Fruit fly (Drosophila melanogaster) whole organism, pupa: ENCODE data around the gene CG5592.

Experiments
- CG10348 ChIP-seq: fragments of 200-800 bp; sonication (Bioruptor generic); IDR thresholded peaks from 2 replicates; pipeline ENCODE4 v1.3.6; 2022; ENCODE audit warnings: missing biosample characterization, missing genetic modification characterization
- CG12605 ChIP-seq: fragments of 200-800 bp; sonication (Bioruptor generic); IDR thresholded peaks from 2 replicates; pipeline ENCODE4 v1.3.6; 2022; ENCODE audit warnings: missing biosample characterization, missing genetic modification characterization
- CG13204 ChIP-seq: fragments of 200-800 bp; sonication (Bioruptor generic); optimal IDR thresholded peaks from 2 replicates; lab custom pipeline; 2018; ENCODE audit warnings: missing biosample characterization, mild to moderate bottlenecking, missing genetic modification characterization, moderate library complexity
- CG14655 ChIP-seq: fragments of 200-800 bp; sonication (Bioruptor generic); optimal IDR thresholded peaks from 3 replicates; lab custom pipeline; 2017; ENCODE audit warnings: mild to moderate bottlenecking, missing biosample characterization, missing genetic modification reagents, missing genetic modification characterization
- CG15710 ChIP-seq: fragments of 200-800 bp; sonication (Bioruptor generic); optimal IDR thresholded peaks from 2 replicates; lab custom pipeline; 2018; ENCODE audit warnings: missing biosample characterization, mild to moderate bottlenecking, missing genetic modification characterization, moderate library complexity
- CG17806 ChIP-seq: fragments of 200-800 bp; sonication (Bioruptor generic); optimal IDR thresholded peaks from 2 replicates; lab custom pipeline; 2018; ENCODE audit warnings: missing biosample characterization, mild to moderate bottlenecking, missing genetic modification characterization, moderate library complexity
- CG32121 ChIP-seq: fragments of 200-800 bp; sonication (Bioruptor generic); IDR thresholded peaks from 2 replicates; pipeline ENCODE4 v1.3.6; 2022; ENCODE audit warnings: missing biosample characterization, missing genetic modification characterization
- CG34367 ChIP-seq: fragments of 200-800 bp; sonication (Bioruptor generic); optimal IDR thresholded peaks from 2 replicates; lab custom pipeline; 2018; ENCODE audit warnings: missing biosample characterization, mild to moderate bottlenecking, missing genetic modification characterization
- CG4496 ChIP-seq: fragments of 200-800 bp; sonication (Bioruptor generic); IDR thresholded peaks from 3 replicates; pipeline ENCODE4 v1.3.6; 2022; ENCODE audit warnings: missing biosample characterization, missing genetic modification characterization
- CG8159 ChIP-seq: fragments of 200-800 bp; sonication (Bioruptor generic); optimal IDR thresholded peaks from 3 replicates; lab custom pipeline; 2018; ENCODE audit warnings: missing biosample characterization, mild to moderate bottlenecking, missing genetic modification characterization, moderate library complexity
- CG8301 ChIP-seq: fragments of 200-800 bp; sonication (Bioruptor generic); optimal IDR thresholded peaks from 2 replicates; lab custom pipeline; 2018; ENCODE audit warnings: missing biosample characterization, mild to moderate bottlenecking, missing genetic modification characterization
- CG9948 ChIP-seq: fragments of 200-800 bp; sonication (Bioruptor generic); optimal IDR thresholded peaks from 2 replicates; lab custom pipeline; 2018; ENCODE audit warnings: missing biosample characterization, mild to moderate bottlenecking, missing genetic modification characterization, moderate library complexity
- D1 ChIP-seq: fragments of 200-800 bp; sonication (Bioruptor generic); optimal IDR thresholded peaks from 2 replicates; lab custom pipeline; 2018; ENCODE audit warnings: missing biosample characterization, mild to moderate bottlenecking, missing genetic modification characterization, moderate library complexity
- EcR ChIP-seq: fragments of 200-800 bp; sonication (Bioruptor generic); optimal IDR thresholded peaks from 3 replicates; lab custom pipeline; 2019; ENCODE audit warnings: missing biosample characterization, missing genetic modification characterization, mild to moderate bottlenecking, moderate library complexity, missing genetic modification reagents
- Ets98B ChIP-seq: fragments of 200-800 bp; sonication (Bioruptor generic); IDR thresholded peaks from 2 replicates; pipeline ENCODE4 v1.3.6; 2022; ENCODE audit warnings: missing biosample characterization, missing genetic modification characterization
- Pif1A ChIP-seq: fragments of 200-800 bp; sonication (Bioruptor generic); optimal IDR thresholded peaks from 3 replicates; lab custom pipeline; 2016; ENCODE audit warnings: missing biosample characterization, missing genetic modification characterization
- Pif1B ChIP-seq: fragments of 200-800 bp; sonication (Bioruptor generic); optimal IDR thresholded peaks from 3 replicates; lab custom pipeline; 2016; ENCODE audit warnings: missing biosample characterization, missing genetic modification characterization
- Snoo ChIP-seq: fragments of 200-800 bp; sonication (Bioruptor generic); optimal IDR thresholded peaks from 3 replicates; lab custom pipeline; 2017; ENCODE audit warnings: missing biosample characterization, mild to moderate bottlenecking, missing genetic modification characterization, inconsistent platforms
- fd96Ca ChIP-seq: fragments of 200-800 bp; sonication (Bioruptor generic); IDR thresholded peaks from 3 replicates; pipeline ENCODE4 v1.3.6; 2022; ENCODE audit warnings: missing biosample characterization, missing genetic modification characterization
- gl ChIP-seq: fragments of 200-800 bp; sonication (Bioruptor generic); optimal IDR thresholded peaks from 2 replicates; lab custom pipeline; 2018; ENCODE audit warnings: missing biosample characterization, mild to moderate bottlenecking, missing genetic modification characterization
- rn ChIP-seq: fragments of 200-800 bp; sonication (Bioruptor generic); IDR thresholded peaks from 2 replicates; pipeline ENCODE4 v1.3.6; 2022; ENCODE audit warnings: missing biosample characterization, missing genetic modification characterization

CG5592 gene

DNA sequence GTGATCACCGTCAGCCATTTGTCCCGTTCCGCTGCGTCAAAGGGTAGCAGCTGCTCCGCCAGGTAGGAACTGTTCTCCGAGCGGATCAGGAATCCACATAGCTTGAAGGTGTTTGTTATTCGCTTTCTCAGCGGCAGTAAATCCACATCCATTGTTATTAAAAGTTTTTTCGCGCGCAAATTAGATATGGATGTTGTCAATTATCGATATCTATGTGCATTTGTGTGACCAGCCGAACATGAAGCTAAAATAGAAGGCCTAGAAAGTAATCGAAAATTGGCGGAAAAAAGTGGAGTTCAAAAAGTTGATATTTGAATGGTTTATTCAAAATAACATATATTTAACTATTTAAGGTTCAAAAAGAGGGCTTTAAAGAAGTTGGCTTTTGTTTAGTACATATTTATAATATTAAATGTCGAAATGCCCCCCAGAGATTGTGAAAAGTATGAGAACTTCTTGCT, at the start of gene CG5592, which contains the start of gene PolE2:
TSS of gene CG5592 (plus strand) at position 411 of the 461 bp plus-strand sequence.
TSS of gene PolE2 (minus strand) at position 208 of the 461 bp plus-strand sequence.
- TF ChIP-seq gl (tag; lab: Kevin White, UChicago): no peak
- no peak for TF ChIP-seq CG14655 (GFP tag; lab: Kevin White, UChicago)
- no peak for TF ChIP-seq CG34367
- TF ChIP-seq CG12605 (GFP tag; lab: Robert Waterston, UW): no peak
- no peak for TF ChIP-seq Ets98B (GFP tag; lab: Robert Waterston, UW)
- TF ChIP-seq CG8301 (tag; lab: Kevin White, UChicago): no peak

DNA sequence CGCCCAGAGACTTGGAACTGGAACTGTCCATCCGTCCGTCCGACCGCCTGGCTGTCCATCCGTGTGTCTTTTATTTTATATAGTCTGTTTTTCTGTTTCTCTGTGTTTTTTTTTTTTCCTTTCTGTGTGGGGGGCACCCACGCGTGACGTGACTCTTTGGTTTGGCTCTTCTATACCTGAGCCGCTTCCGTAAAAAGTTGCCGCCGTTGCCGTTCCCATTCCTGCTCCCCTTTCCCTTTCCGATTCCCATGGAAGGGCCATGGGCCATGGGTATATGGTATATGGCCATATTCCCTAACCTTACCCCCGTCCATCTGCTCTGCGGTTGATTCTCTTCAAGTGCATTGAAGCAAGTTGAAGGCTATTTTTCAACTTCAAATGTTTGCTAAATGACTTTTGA, 48.5 kb upstream of the CG5592 start:
- TF ChIP-seq CG13204 (GFP tag; lab: Kevin White, UChicago) (peak; percentile 31), Snoo (tag; lab: Kevin White, UChicago) (no peak), CG14655 (GFP tag; lab: Kevin White, UChicago) (no peak), CG8301 (tag; lab: Kevin White, UChicago) (no peak), CG32121 (GFP tag; lab: Robert Waterston, UW) (no peak), CG10348 (no peak)

DNA sequence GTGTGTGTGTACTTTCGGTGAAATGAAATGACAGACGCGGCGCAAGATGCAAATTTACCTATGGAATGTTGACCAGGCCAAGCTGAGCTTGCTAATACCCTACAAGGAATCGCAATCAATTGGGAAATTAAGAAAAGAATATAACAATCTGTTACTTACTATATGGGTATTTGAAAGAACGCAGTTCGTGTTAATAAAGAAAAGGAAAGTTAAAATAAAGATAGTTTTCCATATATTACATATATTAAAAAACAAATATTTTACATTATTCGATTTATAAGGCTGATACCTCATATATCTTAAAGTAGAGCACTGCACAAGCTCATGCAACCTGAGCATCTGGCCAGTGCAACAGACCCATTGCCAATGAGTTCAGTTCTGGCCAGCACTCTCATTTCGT, 45.8 kb upstream of the CG5592 start:
- TF ChIP-seq CG9948 (tag; lab: Kevin White, UChicago): peak; percentile 51
- peak; percentile 10 for TF ChIP-seq CG14655 (GFP tag; lab: Kevin White, UChicago)
- TF ChIP-seq CG4496 (GFP tag; lab: Robert Waterston, UW): no peak
- peak; percentile 43 for TF ChIP-seq CG17806 (tag; lab: Kevin White, UChicago)
- TF ChIP-seq CG10348: no peak
- TF ChIP-seq CG15710 (tag; lab: Kevin White, UChicago): peak; percentile 69
- TF ChIP-seq CG12605 (GFP tag; lab: Robert Waterston, UW): no peak
- no peak for TF ChIP-seq fd96Ca (GFP tag; lab: Robert Waterston, UW)
- no peak for TF ChIP-seq EcR (GFP tag; lab: Kevin White, UChicago)
- TF ChIP-seq rn: no peak
- TF ChIP-seq Ets98B (GFP tag; lab: Robert Waterston, UW): no peak
- peak; percentile 70 for TF ChIP-seq CG8159 (tag; lab: Kevin White, UChicago)
- no peak for TF ChIP-seq D1 (tag; lab: Kevin White, UChicago)
- TF ChIP-seq Pif1B: no peak
- no peak for TF ChIP-seq gl (tag; lab: Kevin White, UChicago)
- peak; percentile 23 for TF ChIP-seq CG34367
- peak; percentile 48 for TF ChIP-seq Snoo (tag; lab: Kevin White, UChicago)
- peak; percentile 6 for TF ChIP-seq Pif1A
- no peak for TF ChIP-seq CG8301 (tag; lab: Kevin White, UChicago)
- TF ChIP-seq CG32121 (GFP tag; lab: Robert Waterston, UW): no peak
- TF ChIP-seq CG13204 (GFP tag; lab: Kevin White, UChicago): no peak

DNA sequence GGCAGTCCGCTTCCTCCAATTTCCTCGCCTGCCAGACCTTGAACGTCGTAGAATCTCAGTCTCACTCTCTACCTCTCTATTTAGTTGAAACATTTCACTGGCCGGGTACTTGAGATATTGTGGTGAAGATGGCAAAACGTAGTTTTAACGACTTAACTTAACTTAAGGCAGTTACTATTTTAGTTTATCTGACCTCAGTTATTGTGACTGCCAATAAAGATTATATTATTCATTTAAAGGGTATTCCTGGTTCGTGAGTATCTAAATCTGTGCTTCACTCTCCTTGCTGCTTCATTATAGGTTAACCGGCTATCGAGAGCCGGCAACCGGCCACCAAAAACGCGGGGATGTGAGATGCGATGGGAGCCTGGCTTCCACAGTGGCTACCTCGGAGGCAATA, 42.3 kb upstream of the CG5592 start:
- TF ChIP-seq CG8301 (tag; lab: Kevin White, UChicago) (peak; percentile 46), CG9948 (tag; lab: Kevin White, UChicago) (no peak), CG14655 (GFP tag; lab: Kevin White, UChicago) (peak; percentile 63)

DNA sequence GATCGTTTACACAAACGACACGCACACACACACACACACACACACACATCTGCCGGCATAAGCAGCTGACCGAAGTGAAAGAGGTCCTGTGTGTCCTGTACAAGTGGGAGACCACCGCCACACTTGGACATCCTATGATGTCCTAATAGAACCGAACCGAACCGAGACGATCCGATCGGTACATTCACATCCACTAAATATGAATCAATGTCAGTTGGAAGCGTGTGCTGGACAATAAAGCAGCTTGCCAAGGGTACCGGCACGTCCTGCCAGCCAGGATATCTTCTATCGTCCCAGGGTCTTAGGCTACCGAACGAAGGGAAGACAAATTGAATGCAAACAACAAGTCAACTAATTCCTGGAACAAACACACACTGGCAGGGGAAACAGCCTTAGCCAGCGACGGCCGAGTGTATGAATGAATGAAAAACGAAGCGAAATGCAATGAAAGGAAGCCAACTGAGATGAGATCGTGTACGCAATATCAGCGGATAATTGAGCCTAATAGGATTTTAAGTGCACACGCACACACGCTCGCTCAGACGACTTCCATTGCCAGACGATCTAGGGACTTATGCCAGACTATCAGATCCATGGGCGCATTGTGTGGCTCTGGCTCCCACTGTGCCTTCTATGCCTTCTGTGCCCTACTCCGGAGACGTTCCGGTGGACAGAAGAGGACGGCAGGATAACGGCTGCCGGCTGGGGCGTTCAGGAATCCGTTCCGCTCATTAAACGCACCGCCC, 41.2 kb upstream of the CG5592 start:
- TF ChIP-seq rn: no peak
- no peak for TF ChIP-seq CG8301 (tag; lab: Kevin White, UChicago)
- TF ChIP-seq fd96Ca (GFP tag; lab: Robert Waterston, UW): no peak
- TF ChIP-seq Snoo (tag; lab: Kevin White, UChicago): no peak
- no peak for TF ChIP-seq CG10348
- no peak for TF ChIP-seq CG14655 (GFP tag; lab: Kevin White, UChicago)
- no peak for TF ChIP-seq CG13204 (GFP tag; lab: Kevin White, UChicago)
- no peak for TF ChIP-seq CG12605 (GFP tag; lab: Robert Waterston, UW)
- TF ChIP-seq CG4496 (GFP tag; lab: Robert Waterston, UW): no peak
- no peak for TF ChIP-seq CG15710 (tag; lab: Kevin White, UChicago)
- TF ChIP-seq CG34367: no peak
- TF ChIP-seq gl (tag; lab: Kevin White, UChicago): no peak

DNA sequence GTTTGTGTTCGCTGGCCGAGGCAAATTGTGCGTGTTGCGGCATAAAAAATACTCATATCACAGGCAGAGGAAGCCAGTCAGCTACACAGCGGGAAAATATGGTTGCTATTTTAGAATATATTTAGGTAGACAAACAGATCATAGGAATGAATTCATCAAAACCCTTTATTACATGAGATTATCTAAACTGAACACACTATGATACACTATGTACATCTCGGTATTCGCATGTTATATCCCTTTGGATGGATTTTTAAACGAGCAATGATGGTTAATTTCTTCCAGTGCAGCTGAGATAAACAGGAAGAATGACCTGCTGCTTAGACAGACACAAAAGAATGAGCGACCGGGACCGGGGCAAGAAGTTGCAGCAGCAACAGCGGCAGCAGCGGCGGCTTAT, 40.5 kb upstream of the CG5592 start:
- TF ChIP-seq CG34367 (peak; percentile 38), CG10348 (no peak), Pif1A (peak; percentile 15), gl (tag; lab: Kevin White, UChicago) (no peak), CG15710 (tag; lab: Kevin White, UChicago) (peak; percentile 42), CG8159 (tag; lab: Kevin White, UChicago) (peak; percentile 64), CG14655 (GFP tag; lab: Kevin White, UChicago) (peak; percentile 37), CG8301 (tag; lab: Kevin White, UChicago) (peak; percentile 7), CG9948 (tag; lab: Kevin White, UChicago) (peak; percentile 61), CG17806 (tag; lab: Kevin White, UChicago) (peak; percentile 56)
